Fruit fly (Drosophila melanogaster) whole organism: Measurements from ENCODE around the gene Pvr.

ENCODE experiments used
- CG8478 ChIP-seq: fragments of >200 bp; optimal IDR thresholded peaks from 2 replicates; lab custom pipeline; 2018; ENCODE audit warnings: inconsistent platforms
- Dll ChIP-seq: fragments of >200 bp; optimal IDR thresholded peaks from 2 replicates; lab custom pipeline; 2017
- EcR ChIP-seq, 2 experiments: fragments of >200 bp; optimal IDR thresholded peaks; 2 replicates each; lab custom pipeline; 2017; ENCODE audit warnings: missing biosample characterization in 2 of 2, missing genetic modification characterization in 2 of 2, missing genetic modification reagents in 2 of 2
- pan ChIP-seq: fragments of >200 bp; optimal IDR thresholded peaks from 2 replicates; lab custom pipeline; 2017
- psq ChIP-seq: fragments of >200 bp; optimal IDR thresholded peaks from 2 replicates; lab custom pipeline; 2017
- usp ChIP-seq: fragments of >200 bp; optimal IDR thresholded peaks from 2 replicates; lab custom pipeline; 2017; ENCODE audit warnings: missing biosample characterization, missing genetic modification characterization, mixed read lengths

DNA sequence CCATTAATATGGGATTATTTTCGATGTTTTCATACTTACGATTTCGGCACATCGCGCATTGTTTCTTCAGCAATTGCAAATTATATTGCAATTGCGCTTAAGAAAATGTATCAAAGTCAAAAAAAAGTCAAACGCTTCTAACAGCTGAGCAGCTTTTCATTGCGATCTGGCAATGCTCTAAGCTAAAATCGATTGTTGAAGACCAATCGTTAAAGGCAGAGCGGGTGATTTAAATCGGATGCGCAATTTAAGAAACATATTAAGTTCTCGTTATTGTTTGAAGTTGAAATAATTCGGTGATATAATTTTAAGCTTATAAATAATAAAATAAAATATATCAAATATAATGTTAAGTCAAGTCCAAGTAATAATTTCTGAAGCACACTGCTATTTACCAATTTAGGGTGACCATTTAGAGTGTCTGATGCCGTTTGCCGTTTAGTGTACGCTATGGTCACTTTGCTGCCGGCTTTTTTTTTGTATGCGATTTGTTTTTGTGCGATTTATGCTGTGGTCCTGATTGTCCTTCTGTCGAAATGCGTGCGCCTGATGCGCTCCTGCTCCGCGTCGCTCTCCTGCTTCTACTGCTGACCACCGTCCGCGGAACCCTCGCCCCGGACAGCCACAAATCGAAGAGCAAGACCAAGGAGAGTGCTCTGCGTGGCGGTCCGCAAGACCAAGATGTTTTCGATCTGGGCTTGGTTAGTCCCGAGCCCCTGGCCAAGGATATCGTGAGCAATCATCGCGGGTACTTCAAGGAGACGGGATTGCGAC is 42.7 kb downstream of the Pvr start, which contains the start of the genes CG8475 and CG8460:
- TF ChIP-seq EcR (GFP tag; optimal IDR thresholded peaks at IDR 0.05; lab: Kevin White, UChicago) = no peak
- no peak for TF ChIP-seq Dll (lab: Kevin White, UChicago)
- TF ChIP-seq psq (lab: Kevin White, UChicago) = no peak
- TF ChIP-seq usp (GFP tag; lab: Kevin White, UChicago) = no peak
- no peak for TF ChIP-seq CG8478 (lab: Kevin White, UChicago)
- no peak for TF ChIP-seq pan (lab: Kevin White, UChicago)
